Worm (Caenorhabditis elegans): ENCODE data around the gene adss-1.

adss-1 gene

ce11 chrV:4769633-4770032 lies 53.6 kb downstream of the adss-1 start, which contains the start of gene C18G1.9:
TSS of gene C18G1.9 (minus strand) at chrV:4769733.
- TF ChIP-seq mes-2 (tag; optimal IDR thresholded peaks at IDR 0.05; ENCODE audit: poor library complexity, severe bottlenecking) (no peak), nhr-25 (tag; optimal IDR thresholded peaks at IDR 0.05; ENCODE audit: borderline replicate concordance, insufficient read depth) (no peak), cey-2 (tag; optimal IDR thresholded peaks at IDR 0.05; ENCODE audit: borderline replicate concordance, insufficient read depth) (no peak), spr-3 (GFP tag; optimal IDR thresholded peaks at IDR 0.05) (no peak), pqm-1 (tag; optimal IDR thresholded peaks at IDR 0.05) (no peak), set-16 (GFP tag; IDR thresholded peaks at IDR 0.05) (no peak), mep-1 (tag; optimal IDR thresholded peaks at IDR 0.05) (no peak), dve-1 (tag; optimal IDR thresholded peaks at IDR 0.05; ENCODE audit: insufficient read depth) (no peak), Y105C5A.15 (GFP tag; IDR thresholded peaks at IDR 0.05) (no peak), T20F7.1 (GFP tag; optimal IDR thresholded peaks at IDR 0.05) (no peak), nhr-6 (tag; optimal IDR thresholded peaks at IDR 0.05) (no peak), zip-2 (tag; optimal IDR thresholded peaks at IDR 0.05) (no peak), ama-1 (optimal IDR thresholded peaks at IDR 0.05) (no peak), duxl-1 (tag; optimal IDR thresholded peaks at IDR 0.05; ENCODE audit: poor library complexity) (no peak), aly-2 (tag; optimal IDR thresholded peaks at IDR 0.05) (no peak), nhr-41 (GFP tag; IDR thresholded peaks at IDR 0.05) (no peak)
